Fruit fly (Drosophila melanogaster): ENCODE data around the gene mei-9.

dm6 chrX:4325346-4325745 lies 6.7 kb upstream of the mei-9 start:
- no peak for TF ChIP-seq klu (GFP tag; IDR thresholded peaks at IDR 0.05)
- TF ChIP-seq lov (optimal IDR thresholded peaks at IDR 0.05) = no peak
- no peak for TF ChIP-seq lov (GFP tag; IDR thresholded peaks at IDR 0.05)
- no peak for TF ChIP-seq HLH3B (GFP tag; IDR thresholded peaks at IDR 0.05)
- no peak for TF ChIP-seq toy (GFP tag; IDR thresholded peaks at IDR 0.05)
- no peak for TF ChIP-seq CG1529 (GFP tag; optimal IDR thresholded peaks at IDR 0.05)
- no peak for TF ChIP-seq CG18476 (GFP tag; optimal IDR thresholded peaks at IDR 0.05)
- TF ChIP-seq jumu (GFP tag; optimal IDR thresholded peaks at IDR 0.05) = no peak
- TF ChIP-seq CG2678 (tag; optimal IDR thresholded peaks at IDR 0.05) = no peak
- TF ChIP-seq CG10565 (GFP tag; optimal IDR thresholded peaks at IDR 0.05) = no peak
- TF ChIP-seq wek (GFP tag; optimal IDR thresholded peaks at IDR 0.05) = no peak
- no peak for TF ChIP-seq zf30C (GFP tag; optimal IDR thresholded peaks at IDR 0.05)
- no peak for TF ChIP-seq CG13296 (GFP tag; optimal IDR thresholded peaks at IDR 0.05)
- TF ChIP-seq her (GFP tag; optimal IDR thresholded peaks at IDR 0.05) = no peak
